Fruit fly (Drosophila melanogaster): ENCODE data around the gene up.

dm6 chrX:13641891-13642617 lies 39.7 kb upstream of the up start:
- TF ChIP-seq tj (GFP tag; optimal IDR thresholded peaks at IDR 0.05) (no peak), CG12768 (GFP tag; optimal IDR thresholded peaks at IDR 0.05) (peak; percentile 48), CG5204 (GFP tag; optimal IDR thresholded peaks at IDR 0.05) (no peak), bab1 (GFP tag; optimal IDR thresholded peaks at IDR 0.05) (peak; percentile 40), Mnt (GFP tag; optimal IDR thresholded peaks at IDR 0.05) (peak; percentile 37)

Data from whole organism, adult.